Fruit fly (Drosophila melanogaster) whole organism, embryonic: ENCODE measurements around the gene rempA.

Experiments used
- Atf3 ChIP-seq: fragments of 200-800 bp; sonication (Bioruptor generic); optimal IDR thresholded peaks from 3 replicates; lab custom pipeline; 2016; ENCODE audit warnings: missing biosample characterization, missing genetic modification characterization
- Bgb ChIP-seq: fragments of 200-800 bp; sonication (Bioruptor generic); IDR thresholded peaks from 2 replicates; pipeline ENCODE4 v1.3.6; 2022; ENCODE audit warnings: missing biosample characterization, missing genetic modification characterization; ENCODE audit not compliant: partially characterized antibody
- CG11695 ChIP-seq: fragments of 200-800 bp; sonication (Bioruptor generic); IDR thresholded peaks from 3 replicates; pipeline ENCODE4 v1.3.6; 2022; ENCODE audit warnings: missing biosample characterization, missing genetic modification characterization
- CG13287 ChIP-seq: fragments of 200-800 bp; sonication (Bioruptor generic); IDR thresholded peaks from 2 replicates; pipeline ENCODE4 v1.3.6; 2022; ENCODE audit warnings: missing biosample characterization, missing genetic modification characterization; ENCODE audit not compliant: partially characterized antibody
- CG14860 ChIP-seq: fragments of 200-800 bp; sonication (Bioruptor generic); IDR thresholded peaks from 3 replicates; pipeline ENCODE4 v1.3.6; 2022; ENCODE audit warnings: missing biosample characterization, missing genetic modification characterization; ENCODE audit not compliant: partially characterized antibody
- CG1603 ChIP-seq: fragments of 200-800 bp; sonication (Bioruptor generic); optimal IDR thresholded peaks from 2 replicates; lab custom pipeline; 2019; ENCODE audit warnings: missing biosample characterization, mild to moderate bottlenecking, missing genetic modification characterization, moderate library complexity
- CG18262 ChIP-seq: fragments of 200-800 bp; optimal IDR thresholded peaks from 3 replicates; lab custom pipeline; 2019; ENCODE audit warnings: missing biosample characterization, mild to moderate bottlenecking, missing genetic modification characterization, moderate library complexity
- CG18476 ChIP-seq: fragments of 200-800 bp; sonication (Bioruptor generic); optimal IDR thresholded peaks from 2 replicates; lab custom pipeline; 2016; ENCODE audit warnings: missing biosample characterization, mild to moderate bottlenecking, missing genetic modification characterization
- CG5180 ChIP-seq: fragments of 200-800 bp; sonication (Bioruptor generic); optimal IDR thresholded peaks from 3 replicates; lab custom pipeline; 2017; ENCODE audit warnings: missing biosample characterization, missing genetic modification characterization, mild to moderate bottlenecking, moderate library complexity, missing genetic modification reagents
- CG6791 ChIP-seq: fragments of 200-800 bp; sonication (Bioruptor generic); IDR thresholded peaks from 3 replicates; pipeline ENCODE4 v1.3.6; 2022; ENCODE audit warnings: missing biosample characterization, missing genetic modification characterization; ENCODE audit not compliant: partially characterized antibody
- Doc3 ChIP-seq: fragments of 200-800 bp; sonication (Bioruptor generic); IDR thresholded peaks from 3 replicates; pipeline ENCODE4 v1.3.6; 2022; ENCODE audit warnings: missing biosample characterization, missing genetic modification characterization; ENCODE audit not compliant: partially characterized antibody
- Dp ChIP-seq: fragments of 200-800 bp; sonication (Bioruptor generic); optimal IDR thresholded peaks from 2 replicates; lab custom pipeline; 2018; ENCODE audit warnings: missing biosample characterization, mild to moderate bottlenecking, missing genetic modification characterization, moderate library complexity
- Elba2 ChIP-seq: fragments of 200-800 bp; sonication (Bioruptor generic); optimal IDR thresholded peaks from 3 replicates; lab custom pipeline; 2016; ENCODE audit warnings: missing biosample characterization, missing genetic modification characterization
- Ets65A ChIP-seq: fragments of 200-800 bp; sonication (Bioruptor generic); peaks from one replicate; lab custom pipeline; 2016; ENCODE audit warnings: missing biosample characterization, missing genetic modification characterization
- HLH4C ChIP-seq: fragments of 200-800 bp; sonication (Bioruptor generic); IDR thresholded peaks from 3 replicates; pipeline ENCODE4 v1.3.6; 2022; ENCODE audit warnings: missing biosample characterization, missing genetic modification characterization; ENCODE audit not compliant: partially characterized antibody
- Hr78 ChIP-seq, 2 experiments: fragments of 200-800 bp in 1 of 2; fragments of >200 bp in 1 of 2; sonication (Bioruptor generic) in 1 of 2; optimal IDR thresholded peaks; 2 replicates each; lab custom pipeline; 2017 to 2019; ENCODE audit warnings: missing biosample characterization in 2 of 2, missing genetic modification characterization in 2 of 2, mild to moderate bottlenecking in 1 of 2, moderate library complexity in 1 of 2
- Opbp ChIP-seq: fragments of 200-800 bp; sonication (Bioruptor generic); IDR thresholded peaks from 3 replicates; pipeline ENCODE4 v1.3.6; 2022; ENCODE audit warnings: missing biosample characterization, missing genetic modification characterization; ENCODE audit not compliant: partially characterized antibody
- Sin3A ChIP-seq: fragments of >200 bp; optimal IDR thresholded peaks from 2 replicates; lab custom pipeline; 2018
- Sry-δ ChIP-seq: fragments of 200-800 bp; sonication (Bioruptor generic); optimal IDR thresholded peaks from 2 replicates; lab custom pipeline; 2016; ENCODE audit warnings: missing biosample characterization, missing genetic modification characterization
- bsh ChIP-seq, 2 experiments: fragments of 200-800 bp; sonication (Bioruptor generic); optimal IDR thresholded peaks; 2 replicates each; lab custom pipeline; 2017 to 2018; ENCODE audit warnings: mild to moderate bottlenecking in 2 of 2, missing biosample characterization in 2 of 2, missing genetic modification characterization in 2 of 2, moderate library complexity in 1 of 2
- chinmo ChIP-seq: fragments of 200-800 bp; sonication (Bioruptor generic); IDR thresholded peaks from 4 replicates; pipeline ENCODE4 v1.3.6; 2022; ENCODE audit warnings: missing biosample characterization, missing genetic modification characterization; ENCODE audit not compliant: partially characterized antibody
- dysf ChIP-seq: fragments of 200-800 bp; sonication (Bioruptor generic); IDR thresholded peaks from 3 replicates; pipeline ENCODE4 v1.3.6; 2022; ENCODE audit warnings: missing biosample characterization, missing genetic modification characterization
- gce ChIP-seq: fragments of 200-800 bp; sonication (Bioruptor generic); IDR thresholded peaks from 3 replicates; pipeline ENCODE4 v1.3.6; 2022; ENCODE audit warnings: missing biosample characterization, missing genetic modification characterization
- lbe ChIP-seq: fragments of 200-800 bp; sonication (Bioruptor generic); optimal IDR thresholded peaks from 2 replicates; lab custom pipeline; 2016; ENCODE audit warnings: missing biosample characterization, mild to moderate bottlenecking, missing genetic modification characterization
- lmd ChIP-seq: fragments of 200-800 bp; sonication (Bioruptor generic); IDR thresholded peaks from 2 replicates; pipeline ENCODE4 v1.3.6; 2022; ENCODE audit warnings: missing biosample characterization, missing genetic modification characterization
- lola ChIP-seq, 3 experiments: fragments of >200 bp in 2 of 3; fragments of 200-800 bp in 1 of 3; sonication (Bioruptor generic) in 1 of 3; optimal IDR thresholded peaks; 2 replicates each; lab custom pipeline; 2017 to 2019; ENCODE audit warnings: missing biosample characterization in 3 of 3, missing genetic modification characterization in 3 of 3, mild to moderate bottlenecking in 1 of 3, moderate library complexity in 1 of 3
- mld ChIP-seq: fragments of 200-800 bp; sonication (Bioruptor generic); IDR thresholded peaks from 3 replicates; pipeline ENCODE4 v1.3.6; 2022; ENCODE audit warnings: missing biosample characterization, missing genetic modification characterization; ENCODE audit not compliant: partially characterized antibody
- nom ChIP-seq: fragments of 200-800 bp; sonication (Bioruptor generic); optimal IDR thresholded peaks from 2 replicates; lab custom pipeline; 2017; ENCODE audit warnings: missing biosample characterization, missing genetic modification characterization, mild to moderate bottlenecking, moderate library complexity, missing genetic modification reagents
- pzg ChIP-seq: fragments of 200-800 bp; sonication (Bioruptor generic); optimal IDR thresholded peaks from 3 replicates; lab custom pipeline; 2018; ENCODE audit warnings: missing biosample characterization, mild to moderate bottlenecking, missing genetic modification characterization, moderate library complexity
- run ChIP-seq: fragments of 200-800 bp; sonication (Bioruptor generic); optimal IDR thresholded peaks from 3 replicates; lab custom pipeline; 2018; ENCODE audit warnings: missing biosample characterization, mild to moderate bottlenecking, missing genetic modification characterization
- sens ChIP-seq: fragments of 200-800 bp; sonication (Bioruptor generic); peaks from one replicate; lab custom pipeline; 2016; ENCODE audit warnings: missing biosample characterization, missing genetic modification characterization
- slp2 ChIP-seq: fragments of 200-800 bp; sonication (Bioruptor generic); optimal IDR thresholded peaks from 2 replicates; lab custom pipeline; 2016; ENCODE audit warnings: missing biosample characterization, missing genetic modification characterization
- ssp ChIP-seq: fragments of 200-800 bp; sonication (Bioruptor generic); IDR thresholded peaks from 2 replicates; pipeline ENCODE4 v1.3.6; 2022; ENCODE audit warnings: missing biosample characterization, missing genetic modification characterization
- stwl ChIP-seq: fragments of 200-800 bp; sonication (Bioruptor generic); optimal IDR thresholded peaks from 3 replicates; lab custom pipeline; 2018; ENCODE audit warnings: missing biosample characterization, mild to moderate bottlenecking, missing genetic modification characterization, moderate library complexity
- ttk ChIP-seq: fragments of 200-800 bp; sonication (Bioruptor generic); IDR thresholded peaks from 2 replicates; pipeline ENCODE4 v2.1.2; 2022; ENCODE audit warnings: missing biosample characterization, missing genetic modification characterization
- unc-4 ChIP-seq: fragments of 200-800 bp; sonication (Bioruptor generic); IDR thresholded peaks from 2 replicates; pipeline ENCODE4 v1.3.6; 2022; ENCODE audit warnings: missing biosample characterization, missing genetic modification characterization; ENCODE audit not compliant: partially characterized antibody
- vnd ChIP-seq: fragments of 200-800 bp; sonication (Bioruptor generic); IDR thresholded peaks from 3 replicates; pipeline ENCODE4 v1.3.6; 2022; ENCODE audit warnings: missing biosample characterization, missing genetic modification characterization; ENCODE audit not compliant: partially characterized antibody
- vvl ChIP-seq: fragments of 200-800 bp; sonication (Bioruptor generic); IDR thresholded peaks from 2 replicates; pipeline ENCODE4 v1.3.6; 2022; ENCODE audit warnings: missing biosample characterization, missing genetic modification characterization
- zen2 ChIP-seq: fragments of 200-800 bp; sonication (Bioruptor generic); IDR thresholded peaks from 3 replicates; pipeline ENCODE4 v1.3.6; 2022; ENCODE audit warnings: missing biosample characterization, missing genetic modification characterization; ENCODE audit not compliant: partially characterized antibody

Gene rempA

dm6 chr2L:559770-560567 is at the start of gene rempA (continued):
- TF ChIP-seq Ets65A (GFP tag; lab: Kevin White, UChicago) = peak; percentile 54
- TF ChIP-seq run (tag; lab: Kevin White, UChicago) = no peak
- TF ChIP-seq Hr78 (GFP tag; optimal IDR thresholded peaks at IDR 0.05; lab: Kevin White, UChicago) = peak in 1 of 2 experiments; percentile 83
- no peak for TF ChIP-seq mld (GFP tag; lab: Robert Waterston, UW)
- peak; percentile 73 for TF ChIP-seq Bgb (GFP tag; lab: Robert Waterston, UW)
- TF ChIP-seq lmd (GFP tag; lab: Robert Waterston, UW) = no peak
- no peak for TF ChIP-seq ssp
- no peak for TF ChIP-seq stwl (tag; lab: Kevin White, UChicago)
- TF ChIP-seq gce (GFP tag; lab: Robert Waterston, UW) = no peak
- no peak for TF ChIP-seq lola (GFP tag; optimal IDR thresholded peaks at IDR 0.05; lab: Kevin White, UChicago)
- TF ChIP-seq vnd (GFP tag; lab: Robert Waterston, UW) = peak; percentile 37; the same call in 1 of the 3 replicates
- 0 out of 4 replicates have a peak, but pooled peaks have one; percentile 36 for TF ChIP-seq chinmo (GFP tag; lab: Robert Waterston, UW)
- TF ChIP-seq CG11695 (GFP tag; lab: Robert Waterston, UW) = no peak
- TF ChIP-seq vvl (GFP tag; lab: Robert Waterston, UW) = 0 out of 2 replicates have a peak, but pooled peaks have one; percentile 12
- TF ChIP-seq ttk (GFP tag; lab: Robert Waterston, UW) = no peak
- TF ChIP-seq unc-4 = peak; percentile 74
- TF ChIP-seq CG14860 (GFP tag; lab: Robert Waterston, UW) = peak; percentile 54; the same call in 2 of the 3 replicates
- peak; percentile 68; the same call in 2 of the 3 replicates for TF ChIP-seq CG6791 (GFP tag; lab: Robert Waterston, UW)
- peak; percentile 60 for TF ChIP-seq Doc3 (GFP tag; lab: Robert Waterston, UW)
- TF ChIP-seq Dp (GFP tag; lab: Kevin White, UChicago) = peak; percentile 91
- TF ChIP-seq Atf3 (GFP tag; lab: Kevin White, UChicago) = no peak
- TF ChIP-seq Sry-δ = peak; percentile 58
- TF ChIP-seq Opbp (GFP tag; lab: Robert Waterston, UW) = peak; percentile 69; the same call in 2 of the 3 replicates
- TF ChIP-seq HLH4C (GFP tag; lab: Robert Waterston, UW) = peak; percentile 60; the same call in 2 of the 3 replicates
- peak; percentile 20 for TF ChIP-seq CG1603 (tag; lab: Kevin White, UChicago)
- peak; percentile 82 for TF ChIP-seq CG13287 (GFP tag; lab: Robert Waterston, UW)
- peak; percentile 32; the same call in 1 of the 3 replicates for TF ChIP-seq zen2
- TF ChIP-seq Sin3A (lab: Kevin White, UChicago) = peak; percentile 30
- TF ChIP-seq pzg (GFP tag; lab: Kevin White, UChicago) = peak; percentile 41
- no peak for TF ChIP-seq CG18476
- TF ChIP-seq, all 482 proteins: peak for 47

- TF ChIP-seq Elba2 (GFP tag; lab: Kevin White, UChicago) (no peak), CG5180 (GFP tag; lab: Kevin White, UChicago) (no peak), CG18262 (tag; lab: Kevin White, UChicago) (no peak), bsh (GFP tag; optimal IDR thresholded peaks at IDR 0.05; lab: Kevin White, UChicago) (peak in 1 of 2 experiments; percentile 57), lbe (GFP tag; lab: Kevin White, UChicago) (no peak), nom (GFP tag; lab: Kevin White, UChicago) (peak; percentile 28), slp2 (GFP tag; lab: Kevin White, UChicago) (no peak), Ets65A (GFP tag; lab: Kevin White, UChicago) (peak; percentile 77), dysf (GFP tag; lab: Robert Waterston, UW) (no peak), sens (GFP tag; lab: Kevin White, UChicago) (peak; percentile 6)
- TF ChIP-seq, all 482 proteins: peak for 4
Measured at dm6 chr2L:609497-609896, 49.4 kb upstream of the rempA start.
